Worm (Caenorhabditis elegans) whole organism, young adult: ENCODE results near the gene vglu-2.

Experiments
- B0019.2 ChIP-seq: fragments of 200-800 bp; sonication (Bioruptor generic); conservative IDR thresholded peaks from 2 replicates; pipeline ENCODE4 v1.3.6; 2022; ENCODE audit warnings: missing genetic modification reagents, missing genetic modification characterization, missing compliant biosample characterization
- D2030.7 ChIP-seq: fragments of 200-800 bp; sonication (Bioruptor generic); IDR thresholded peaks from 2 replicates; pipeline ENCODE4 v1.3.6; 2022; ENCODE audit warnings: missing genetic modification reagents, missing genetic modification characterization, missing compliant biosample characterization
- F10E7.11 ChIP-seq: sonication (generic microtip); optimal IDR thresholded peaks from 2 replicates; lab custom pipeline; 2017; ENCODE audit warnings: mild to moderate bottlenecking, missing genetic modification characterization, moderate library complexity, missing compliant biosample characterization
- F37B4.10 ChIP-seq: fragments of 200-800 bp; sonication (Bioruptor generic); IDR thresholded peaks from 2 replicates; pipeline ENCODE4 v1.3.6; 2022; ENCODE audit warnings: missing genetic modification characterization, missing compliant biosample characterization
- F49E8.2 ChIP-seq: sonication (generic microtip); optimal IDR thresholded peaks from 3 replicates; lab custom pipeline; 2017; ENCODE audit warnings: missing genetic modification characterization, mild to moderate bottlenecking, missing compliant biosample characterization, antibody characterized with exemption, moderate library complexity; ENCODE audit not compliant: insufficient read depth
- K11D2.4 ChIP-seq: fragments of 200-800 bp; sonication (Bioruptor generic); IDR thresholded peaks from 2 replicates; pipeline ENCODE4 v1.3.6; 2022; ENCODE audit warnings: missing genetic modification reagents, missing genetic modification characterization, missing compliant biosample characterization
- T07F8.4 ChIP-seq: sonication (generic microtip); optimal IDR thresholded peaks from 2 replicates; lab custom pipeline; 2016; ENCODE audit warnings: mild to moderate bottlenecking, missing genetic modification characterization, moderate library complexity, missing compliant biosample characterization
- T26A5.8 ChIP-seq: sonication (generic microtip); optimal IDR thresholded peaks from 2 replicates; lab custom pipeline; 2016; ENCODE audit warnings: missing genetic modification characterization, missing compliant biosample characterization
- Y67H2A.10 ChIP-seq: fragments of 200-800 bp; sonication (Bioruptor generic); conservative IDR thresholded peaks from 2 replicates; pipeline ENCODE4 v1.3.6; 2022; ENCODE audit warnings: missing genetic modification reagents, missing genetic modification characterization, missing compliant biosample characterization
- dpl-1 ChIP-seq: fragments of 150-350 bp; optimal IDR thresholded peaks from 2 replicates; lab custom pipeline; 2014; ENCODE audit warnings: missing biosample characterization, missing genetic modification reagents, missing genetic modification characterization
- efl-1 ChIP-seq: fragments of 150-350 bp; optimal IDR thresholded peaks from 2 replicates; lab custom pipeline; 2014; ENCODE audit warnings: missing biosample characterization, missing genetic modification reagents, missing genetic modification characterization
- egl-44 ChIP-seq: fragments of 200-800 bp; sonication (Bioruptor generic); IDR thresholded peaks from 2 replicates; pipeline ENCODE4 v1.3.6; 2022; ENCODE audit warnings: missing genetic modification reagents, missing genetic modification characterization, missing compliant biosample characterization
- ekl-4 ChIP-seq: fragments of 200-800 bp; sonication (Bioruptor generic); IDR thresholded peaks from 2 replicates; pipeline ENCODE4 v1.3.6; 2022; ENCODE audit warnings: missing genetic modification reagents, missing genetic modification characterization, missing compliant biosample characterization
- hrde-1 ChIP-seq: sonication (generic microtip); optimal IDR thresholded peaks from 2 replicates; lab custom pipeline; 2016; ENCODE audit warnings: missing genetic modification characterization, mild to moderate bottlenecking, missing compliant biosample characterization, moderate library complexity, missing genotype, missing genetic modification reagents, borderline replicate concordance
- hsf-1 ChIP-seq: fragments of 200-800 bp; sonication (Bioruptor generic); IDR thresholded peaks from 2 replicates; pipeline ENCODE4 v1.3.6; 2022; ENCODE audit warnings: missing genetic modification reagents, missing genetic modification characterization, missing compliant biosample characterization
- lag-1 ChIP-seq: fragments of 200-800 bp; sonication (Bioruptor generic); IDR thresholded peaks from 2 replicates; pipeline ENCODE4 v1.3.6; 2022; ENCODE audit warnings: missing genetic modification reagents, missing genetic modification characterization, missing compliant biosample characterization
- lin-26 ChIP-seq: fragments of 200-800 bp; sonication (Bioruptor generic); IDR thresholded peaks from 2 replicates; pipeline ENCODE4 v1.3.6; 2022; ENCODE audit warnings: missing genetic modification reagents, missing genetic modification characterization, missing compliant biosample characterization
- lin-40 ChIP-seq: sonication (generic microtip); optimal IDR thresholded peaks from 2 replicates; lab custom pipeline; 2016; ENCODE audit warnings: missing genetic modification characterization, mild to moderate bottlenecking, missing compliant biosample characterization, missing genotype, missing genetic modification reagents
- lin-54 ChIP-seq: fragments of 200-800 bp; sonication (Bioruptor generic); optimal IDR thresholded peaks from 2 replicates; lab custom pipeline; 2018; ENCODE audit warnings: mild to moderate bottlenecking, missing genetic modification characterization, missing compliant biosample characterization
- madf-6 ChIP-seq: fragments of 200-800 bp; sonication (Bioruptor generic); IDR thresholded peaks from 2 replicates; pipeline ENCODE4 v1.3.6; 2022; ENCODE audit warnings: missing genetic modification reagents, missing genetic modification characterization, missing compliant biosample characterization
- madf-8 ChIP-seq: fragments of 200-800 bp; sonication (Bioruptor generic); conservative IDR thresholded peaks from 2 replicates; pipeline ENCODE4 v1.3.6; 2022; ENCODE audit warnings: missing genetic modification reagents, missing genetic modification characterization, missing compliant biosample characterization
- mel-28 ChIP-seq: sonication (generic microtip); optimal IDR thresholded peaks from 2 replicates; lab custom pipeline; 2016; ENCODE audit warnings: borderline replicate concordance, mild to moderate bottlenecking, missing genetic modification characterization, missing compliant biosample characterization
- nhr-27 ChIP-seq: fragments of 200-800 bp; sonication (Bioruptor generic); optimal IDR thresholded peaks from 2 replicates; lab custom pipeline; 2018; ENCODE audit warnings: mild to moderate bottlenecking, missing genetic modification characterization, moderate library complexity, missing compliant biosample characterization
- pbrm-1 ChIP-seq: fragments of 200-800 bp; sonication (Bioruptor generic); IDR thresholded peaks from 2 replicates; pipeline ENCODE4 v1.3.6; 2022; ENCODE audit warnings: missing genetic modification reagents, missing genetic modification characterization, missing compliant biosample characterization
- rcor-1 ChIP-seq: fragments of 200-800 bp; sonication (Bioruptor generic); IDR thresholded peaks from 2 replicates; pipeline ENCODE4 v1.3.6; 2022; ENCODE audit warnings: missing genetic modification reagents, missing genetic modification characterization, missing compliant biosample characterization
- repo-1 ChIP-seq: sonication (generic microtip); optimal IDR thresholded peaks from 2 replicates; lab custom pipeline; 2017; ENCODE audit warnings: mild to moderate bottlenecking, missing genetic modification characterization, missing compliant biosample characterization
- sea-2 ChIP-seq: fragments of 200-800 bp; sonication (Bioruptor generic); IDR thresholded peaks from 2 replicates; pipeline ENCODE4 v1.3.6; 2022; ENCODE audit warnings: missing genetic modification characterization, missing compliant biosample characterization
- snpc-4 ChIP-seq, 5 experiments: fragments of 150-350 bp in 1 of 5; sonication (generic microtip) in 4 of 5; optimal IDR thresholded peaks; 2 replicates each; lab custom pipeline; 2014 to 2018; ENCODE audit warnings: missing genetic modification characterization in 5 of 5, missing biosample characterization in 3 of 5, antibody characterized with exemption in 2 of 5, mild to moderate bottlenecking in 2 of 5, missing compliant biosample characterization in 2 of 5, missing genotype in 2 of 5, moderate library complexity in 2 of 5, missing genetic modification reagents in 1 of 5
- somi-1 ChIP-seq: fragments of 200-800 bp; sonication (Bioruptor generic); optimal IDR thresholded peaks from 2 replicates; lab custom pipeline; 2018; ENCODE audit warnings: mild to moderate bottlenecking, missing genetic modification characterization, missing compliant biosample characterization
- sptf-2 ChIP-seq: fragments of 200-800 bp; sonication (Bioruptor generic); optimal IDR thresholded peaks from 2 replicates; lab custom pipeline; 2018; ENCODE audit warnings: mild to moderate bottlenecking, missing genetic modification characterization, missing compliant biosample characterization
- xnd-1 ChIP-seq: sonication (generic microtip); optimal IDR thresholded peaks from 2 replicates; lab custom pipeline; 2016; ENCODE audit warnings: missing genotype, missing genetic modification reagents, missing genetic modification characterization, missing compliant biosample characterization
- ztf-26 ChIP-seq: sonication (generic microtip); optimal IDR thresholded peaks from 2 replicates; lab custom pipeline; 2017; ENCODE audit warnings: missing genetic modification characterization, missing compliant biosample characterization
- ztf-28 ChIP-seq: fragments of 200-800 bp; sonication (Bioruptor generic); IDR thresholded peaks from 2 replicates; pipeline ENCODE4 v1.3.6; 2022; ENCODE audit warnings: missing genetic modification reagents, missing genetic modification characterization, missing compliant biosample characterization
- ztf-3 ChIP-seq: fragments of 200-800 bp; sonication (Bioruptor generic); optimal IDR thresholded peaks from 2 replicates; lab custom pipeline; 2018; ENCODE audit warnings: mild to moderate bottlenecking, missing genetic modification characterization, missing compliant biosample characterization

vglu-2 gene

ce11 chrIII:10285623-10286022, 9.3 kb upstream of the vglu-2 start, which contains the start of gene K10G9.2:
Gene K10G9.2 (plus strand): TSS chrIII:10285923.
- TF ChIP-seq dpl-1 (GFP tag; lab: Kevin White, UChicago) (no peak), ztf-3 (GFP tag; lab: Kevin White, UChicago) (no peak), xnd-1 (tag; lab: Kevin White, UChicago) (no peak), hrde-1 (tag; lab: Kevin White, UChicago) (no peak), D2030.7 (GFP tag; lab: Robert Waterston, UW) (no peak), rcor-1 (no peak), T07F8.4 (tag; lab: Kevin White, UChicago) (no peak), efl-1 (no peak), pbrm-1 (GFP tag; lab: Robert Waterston, UW) (no peak), nhr-27 (tag; lab: Kevin White, UChicago) (no peak), hsf-1 (GFP tag; lab: Robert Waterston, UW) (no peak), ekl-4 (GFP tag; lab: Robert Waterston, UW) (no peak), F49E8.2 (no peak), lin-54 (GFP tag; lab: Kevin White, UChicago) (no peak), Y67H2A.10 (GFP tag; lab: Robert Waterston, UW) (no peak), F37B4.10 (GFP tag; lab: Robert Waterston, UW) (no peak), lin-40 (tag; lab: Kevin White, UChicago) (no peak)

- TF ChIP-seq sea-2 (GFP tag; lab: Robert Waterston, UW): no peak
- no peak for TF ChIP-seq lin-40 (tag; lab: Kevin White, UChicago)
- no peak for TF ChIP-seq F10E7.11 (tag; lab: Kevin White, UChicago)
- no peak for TF ChIP-seq madf-8 (GFP tag; lab: Robert Waterston, UW)
- TF ChIP-seq T26A5.8: no peak
- TF ChIP-seq egl-44 (GFP tag; lab: Robert Waterston, UW): no peak
- TF ChIP-seq ztf-28: no peak
- TF ChIP-seq sptf-2: no peak
- no peak for TF ChIP-seq F49E8.2
- no peak for TF ChIP-seq madf-6
- no peak for TF ChIP-seq rcor-1
- TF ChIP-seq lag-1 (GFP tag; lab: Robert Waterston, UW): no peak
- TF ChIP-seq, all 124 proteins: peak for 0
These were observed 5.1 kb upstream of the vglu-2 start for ce11 chrIII:10289790-10290189.

ce11 chrIII:10290541-10290940, 4.4 kb upstream of the vglu-2 start:
- TF ChIP-seq K11D2.4 (GFP tag; lab: Robert Waterston, UW) (no peak), repo-1 (tag; lab: Kevin White, UChicago) (no peak), B0019.2 (GFP tag; lab: Robert Waterston, UW) (no peak), ztf-26 (tag; lab: Kevin White, UChicago) (peak; percentile 24), somi-1 (GFP tag; lab: Kevin White, UChicago) (peak; percentile 57)
- TF ChIP-seq, all 124 proteins: peak for 2

- peak; percentile 3 for TF ChIP-seq lin-40 (tag; lab: Kevin White, UChicago)
- TF ChIP-seq snpc-4 (GFP tag; optimal IDR thresholded peaks at IDR 0.05; lab: Kevin White, UChicago): no peak
- peak in 1 of 4 experiments; percentile 23 for TF ChIP-seq snpc-4 (tag; optimal IDR thresholded peaks at IDR 0.05; lab: Kevin White, UChicago)
- no peak for TF ChIP-seq ztf-28
- 0 out of 2 replicates have a peak, but pooled peaks have one; percentile 8 for TF ChIP-seq lin-26 (GFP tag; lab: Robert Waterston, UW)
- TF ChIP-seq mel-28 (tag; lab: Kevin White, UChicago): no peak
These were observed 1.6 kb upstream of the vglu-2 start for ce11 chrIII:10293362-10293761.
